Worm (Caenorhabditis elegans): Measurements from ENCODE around the gene clec-117.

- no peak for TF ChIP-seq ref-1 (GFP tag; conservative IDR thresholded peaks at IDR 0.05)
- TF ChIP-seq cog-1 (tag; optimal IDR thresholded peaks at IDR 0.05) = no peak
- TF ChIP-seq flt-1 (GFP tag; IDR thresholded peaks at IDR 0.05) = no peak
- TF ChIP-seq ztf-29 (GFP tag; IDR thresholded peaks at IDR 0.05) = no peak
- TF ChIP-seq tab-1 (GFP tag; IDR thresholded peaks at IDR 0.05) = no peak
- no peak for TF ChIP-seq klf-2 (GFP tag; conservative IDR thresholded peaks at IDR 0.05)
- no peak for TF ChIP-seq T22C8.4 (GFP tag; IDR thresholded peaks at IDR 0.05)
- TF ChIP-seq ztf-23 (GFP tag; IDR thresholded peaks at IDR 0.05) = no peak
- TF ChIP-seq med-1 (GFP tag; optimal IDR thresholded peaks at IDR 0.05; ENCODE audit: insufficient read depth) = no peak
Measured at ce11 chrII:323048-323776, 26.4 kb upstream of the clec-117 start, which contains the start of gene K01A2.10.

Data from whole organism, midembryonic.